Worm (Caenorhabditis elegans) whole organism, L4 larva: ENCODE data around the gene nucb-1.

Source experiments
- F37D6.2 ChIP-seq: sonication (generic microtip); optimal IDR thresholded peaks from 2 replicates; lab custom pipeline; 2016; ENCODE audit warnings: mild to moderate bottlenecking, missing genetic modification characterization, missing compliant biosample characterization
- F44E2.7 ChIP-seq: fragments of 200-800 bp; sonication (Bioruptor generic); IDR thresholded peaks from 2 replicates; pipeline ENCODE4 v2.1.2; 2022; ENCODE audit warnings: missing genetic modification characterization, missing compliant biosample characterization
- R02D3.7 ChIP-seq: fragments of 150-350 bp; sonication (generic microtip); optimal IDR thresholded peaks from 3 replicates; lab custom pipeline; 2014; ENCODE audit warnings: missing biosample characterization, missing genetic modification characterization
- T20F7.1 ChIP-seq: fragments of 200-800 bp; sonication (Bioruptor generic); optimal IDR thresholded peaks from 2 replicates; lab custom pipeline; 2018; ENCODE audit warnings: mild to moderate bottlenecking, missing genetic modification characterization, missing compliant biosample characterization
- T26A8.4 ChIP-seq: fragments of 200-800 bp; sonication (Bioruptor generic); IDR thresholded peaks from 2 replicates; pipeline ENCODE4 v1.3.6; 2022; ENCODE audit warnings: missing genetic modification characterization, missing compliant biosample characterization
- Y48G9A.11 ChIP-seq: fragments of 200-800 bp; sonication (Bioruptor generic); IDR thresholded peaks from 2 replicates; pipeline ENCODE4 v1.3.6; 2022; ENCODE audit warnings: missing genetic modification reagents, missing genetic modification characterization, missing compliant biosample characterization
- aha-1 ChIP-seq: fragments of 150-350 bp; peaks from one replicate; lab custom pipeline; 2014; ENCODE audit warnings: missing biosample characterization, missing genetic modification characterization
- ceh-28 ChIP-seq: fragments of 150-350 bp; optimal IDR thresholded peaks from 2 replicates; lab custom pipeline; 2014; ENCODE audit warnings: missing biosample characterization, missing genetic modification reagents, missing genetic modification characterization
- ceh-62 ChIP-seq: sonication (generic microtip); optimal IDR thresholded peaks from 2 replicates; lab custom pipeline; 2017; ENCODE audit warnings: missing biosample characterization, missing genetic modification characterization
- ctbp-1 ChIP-seq: fragments of 200-800 bp; sonication (Bioruptor generic); IDR thresholded peaks from 2 replicates; pipeline ENCODE4 v1.3.6; 2022; ENCODE audit warnings: missing genetic modification reagents, missing genetic modification characterization, missing compliant biosample characterization
- daf-16 ChIP-seq, 3 experiments: sonication (generic microtip); optimal IDR thresholded peaks; 2 replicates each; lab custom pipeline; 2016 to 2017; ENCODE audit warnings: missing genetic modification characterization in 3 of 3, missing genetic modification reagents in 3 of 3, mild to moderate bottlenecking in 2 of 3, missing compliant biosample characterization in 2 of 3, missing biosample characterization in 1 of 3, moderate library complexity in 1 of 3
- dmd-8 ChIP-seq: fragments of 200-800 bp; sonication (Bioruptor generic); IDR thresholded peaks from 2 replicates; pipeline ENCODE4 v1.3.6; 2022; ENCODE audit warnings: missing genetic modification characterization, missing compliant biosample characterization
- dmd-9 ChIP-seq: fragments of 200-800 bp; sonication (Bioruptor generic); IDR thresholded peaks from 2 replicates; pipeline ENCODE4 v1.3.6; 2022; ENCODE audit warnings: missing genetic modification reagents, missing genetic modification characterization, missing compliant biosample characterization
- dpl-1 ChIP-seq: fragments of 150-350 bp; optimal IDR thresholded peaks from 2 replicates; lab custom pipeline; 2014; ENCODE audit warnings: missing biosample characterization, missing genetic modification reagents, missing genetic modification characterization
- duxl-1 ChIP-seq: sonication (generic microtip); optimal IDR thresholded peaks from 2 replicates; lab custom pipeline; 2016; ENCODE audit warnings: mild to moderate bottlenecking, missing genetic modification characterization, moderate library complexity, missing compliant biosample characterization; ENCODE audit not compliant: poor library complexity
- dve-1 ChIP-seq: sonication (generic microtip); optimal IDR thresholded peaks from 2 replicates; lab custom pipeline; 2017; ENCODE audit warnings: antibody characterized with exemption, mild to moderate bottlenecking, missing genetic modification characterization, missing compliant biosample characterization; ENCODE audit not compliant: insufficient read depth
- egl-43 ChIP-seq: fragments of 200-800 bp; sonication (Bioruptor generic); IDR thresholded peaks from 2 replicates; pipeline ENCODE4 v1.3.6; 2022; ENCODE audit warnings: missing genetic modification reagents, missing genetic modification characterization, missing compliant biosample characterization
- fos-1 ChIP-seq: fragments of 150-350 bp; optimal IDR thresholded peaks from 2 replicates; lab custom pipeline; 2014; ENCODE audit warnings: missing biosample characterization, missing genetic modification characterization
- hif-1 ChIP-seq, 2 experiments: sonication (generic microtip); optimal IDR thresholded peaks; 2 replicates each; lab custom pipeline; 2016 to 2017; ENCODE audit warnings: missing compliant biosample characterization in 2 of 2, missing genetic modification characterization in 2 of 2, missing genetic modification reagents in 2 of 2, missing genotype in 2 of 2, mild to moderate bottlenecking in 1 of 2
- hlh-11 ChIP-seq: fragments of 200-800 bp; sonication (Bioruptor generic); optimal IDR thresholded peaks from 2 replicates; lab custom pipeline; 2018; ENCODE audit warnings: mild to moderate bottlenecking, missing genetic modification characterization, missing compliant biosample characterization
- hlh-30 ChIP-seq: sonication (generic microtip); optimal IDR thresholded peaks from 2 replicates; lab custom pipeline; 2017; ENCODE audit warnings: antibody characterized with exemption, mild to moderate bottlenecking, missing genetic modification characterization, missing compliant biosample characterization; ENCODE audit not compliant: insufficient read depth
- hmg-1.1 ChIP-seq: fragments of 200-800 bp; sonication (Bioruptor generic); IDR thresholded peaks from 2 replicates; pipeline ENCODE4 v1.3.6; 2022; ENCODE audit warnings: missing genetic modification reagents, missing genetic modification characterization, missing compliant biosample characterization
- lim-7 ChIP-seq: fragments of 200-800 bp; sonication (Bioruptor generic); IDR thresholded peaks from 2 replicates; pipeline ENCODE4 v1.3.6; 2022; ENCODE audit warnings: missing genetic modification characterization, missing compliant biosample characterization
- lsy-2 ChIP-seq, 2 experiments: fragments of 150-350 bp in 1 of 2; sonication (generic microtip) in 1 of 2; optimal IDR thresholded peaks; 2 replicates each; lab custom pipeline; 2014 to 2017; ENCODE audit warnings: missing biosample characterization in 2 of 2, missing genetic modification characterization in 2 of 2
- mdl-1 ChIP-seq, 2 experiments: fragments of 150-350 bp in 1 of 2; sonication (generic microtip) in 1 of 2; optimal IDR thresholded peaks; 2 replicates each; lab custom pipeline; 2014 to 2017; ENCODE audit warnings: missing biosample characterization in 2 of 2, missing genetic modification characterization in 2 of 2
- mep-1 ChIP-seq: fragments of 150-350 bp; sonication (generic microtip); optimal IDR thresholded peaks from 3 replicates; lab custom pipeline; 2014; ENCODE audit warnings: missing biosample characterization, missing genetic modification characterization
- mes-2 ChIP-seq: sonication (generic microtip); optimal IDR thresholded peaks from 2 replicates; lab custom pipeline; 2016; ENCODE audit warnings: missing genotype, mild to moderate bottlenecking, missing genetic modification characterization, missing compliant biosample characterization; ENCODE audit not compliant: poor library complexity, severe bottlenecking
- mxl-3 ChIP-seq: fragments of 200-800 bp; sonication (Bioruptor generic); optimal IDR thresholded peaks from 2 replicates; lab custom pipeline; 2018; ENCODE audit warnings: mild to moderate bottlenecking, missing genetic modification characterization, missing compliant biosample characterization
- nhr-10 ChIP-seq: fragments of 150-350 bp; optimal IDR thresholded peaks from 2 replicates; lab custom pipeline; 2014; ENCODE audit warnings: missing biosample characterization, missing genetic modification characterization
- nhr-11 ChIP-seq: fragments of 150-350 bp; optimal IDR thresholded peaks from 2 replicates; lab custom pipeline; 2014; ENCODE audit warnings: missing biosample characterization, missing genetic modification characterization
- nhr-111 ChIP-seq: fragments of 200-800 bp; sonication (Bioruptor generic); optimal IDR thresholded peaks from 2 replicates; lab custom pipeline; 2018; ENCODE audit warnings: mild to moderate bottlenecking, missing genetic modification characterization, missing compliant biosample characterization
- nhr-237 ChIP-seq: sonication (generic microtip); optimal IDR thresholded peaks from 2 replicates; lab custom pipeline; 2017; ENCODE audit warnings: missing biosample characterization, missing genetic modification characterization
- nhr-25 ChIP-seq: sonication (generic microtip); optimal IDR thresholded peaks from 2 replicates; lab custom pipeline; 2017; ENCODE audit warnings: missing genetic modification characterization, mild to moderate bottlenecking, missing compliant biosample characterization, antibody characterized with exemption, moderate library complexity, borderline replicate concordance; ENCODE audit not compliant: insufficient read depth
- nhr-28 ChIP-seq: fragments of 150-350 bp; optimal IDR thresholded peaks from 2 replicates; lab custom pipeline; 2014; ENCODE audit warnings: missing biosample characterization, missing genetic modification characterization
- nhr-41 ChIP-seq: fragments of 200-800 bp; sonication (Bioruptor generic); IDR thresholded peaks from 2 replicates; pipeline ENCODE4 v1.3.6; 2022; ENCODE audit warnings: missing genetic modification reagents, missing genetic modification characterization, missing compliant biosample characterization
- nhr-6 ChIP-seq: fragments of 150-350 bp; optimal IDR thresholded peaks from 2 replicates; lab custom pipeline; 2014; ENCODE audit warnings: missing biosample characterization, missing genetic modification characterization
- nhr-77 ChIP-seq: fragments of 150-350 bp; optimal IDR thresholded peaks from 2 replicates; lab custom pipeline; 2014; ENCODE audit warnings: missing biosample characterization, missing genetic modification characterization
- pha-4 ChIP-seq, 2 experiments: fragments of 150-350 bp in 1 of 2; fragments of 200-800 bp in 1 of 2; sonication (Bioruptor generic) in 1 of 2; IDR thresholded peaks in 1 of 2; optimal IDR thresholded peaks in 1 of 2; 2 replicates each; pipeline versions ENCODE4 v1.3.6 to Lab custom; 2014 to 2022; ENCODE audit warnings: missing genetic modification characterization in 2 of 2, missing genetic modification reagents in 2 of 2, missing biosample characterization in 1 of 2, missing compliant biosample characterization in 1 of 2
- php-3 ChIP-seq: fragments of 200-800 bp; sonication (Bioruptor generic); IDR thresholded peaks from 2 replicates; pipeline ENCODE4 v1.3.6; 2022; ENCODE audit warnings: missing genetic modification reagents, missing genetic modification characterization, missing compliant biosample characterization
- saeg-2 ChIP-seq: fragments of 200-800 bp; sonication (Bioruptor generic); IDR thresholded peaks from 2 replicates; pipeline ENCODE4 v1.3.6; 2022; ENCODE audit warnings: missing genetic modification reagents, missing genetic modification characterization, missing compliant biosample characterization
- sdz-12 ChIP-seq: fragments of 200-800 bp; sonication (Bioruptor generic); optimal IDR thresholded peaks from 2 replicates; lab custom pipeline; 2018; ENCODE audit warnings: mild to moderate bottlenecking, missing genetic modification characterization, missing compliant biosample characterization
- snpc-4 ChIP-seq: fragments of 150-350 bp; optimal IDR thresholded peaks from 2 replicates; lab custom pipeline; 2014; ENCODE audit warnings: missing biosample characterization, missing genetic modification characterization
- tag-97 ChIP-seq: fragments of 200-800 bp; sonication (Bioruptor generic); IDR thresholded peaks from 2 replicates; pipeline ENCODE4 v1.3.6; 2022; ENCODE audit warnings: missing genetic modification characterization, missing compliant biosample characterization
- tra-1 ChIP-seq: fragments of 200-800 bp; sonication (Bioruptor generic); IDR thresholded peaks from 2 replicates; pipeline ENCODE4 v1.3.6; 2022; ENCODE audit warnings: missing genetic modification reagents, missing genetic modification characterization, missing compliant biosample characterization
- unc-39 ChIP-seq: sonication (generic microtip); optimal IDR thresholded peaks from 2 replicates; lab custom pipeline; 2017; ENCODE audit warnings: missing biosample characterization, missing genetic modification characterization
- unc-62 ChIP-seq, 3 experiments: fragments of 150-350 bp in 1 of 3; sonication (generic microtip); optimal IDR thresholded peaks in 2 of 3; peaks in 1 of 3; 1 replicate in 1 of 3; 2 replicates in 2 of 3; lab custom pipeline; 2014 to 2017; ENCODE audit warnings: missing biosample characterization in 3 of 3, missing genetic modification characterization in 3 of 3, missing genetic modification reagents in 3 of 3, missing genotype in 1 of 3
- zfp-2 ChIP-seq: sonication (generic microtip); optimal IDR thresholded peaks from 2 replicates; lab custom pipeline; 2016; ENCODE audit warnings: mild to moderate bottlenecking, missing genetic modification characterization, missing compliant biosample characterization
- zfp-3 ChIP-seq: fragments of 200-800 bp; sonication (Bioruptor generic); conservative IDR thresholded peaks from 2 replicates; pipeline ENCODE4 v1.3.6; 2022; ENCODE audit warnings: missing genetic modification reagents, missing genetic modification characterization, missing compliant biosample characterization
- ztf-11 ChIP-seq: fragments of 150-350 bp; optimal IDR thresholded peaks from 2 replicates; lab custom pipeline; 2014; ENCODE audit warnings: missing biosample characterization, missing genetic modification characterization

nucb-1 gene

ce11 chrX:10197204-10197756 lies at the start of gene nucb-1:
Gene nucb-1 (plus strand): TSS chrX:10197706.
- TF ChIP-seq sdz-12 (GFP tag; lab: Kevin White, UChicago): no peak
- TF ChIP-seq mes-2 (tag; lab: Kevin White, UChicago): peak; percentile 81
- peak; percentile 78 for TF ChIP-seq hlh-30
- TF ChIP-seq dve-1: peak; percentile 79
- TF ChIP-seq nhr-11 (tag; lab: Kevin White, UChicago): peak; percentile 72
- TF ChIP-seq ceh-62 (tag; lab: Kevin White, UChicago): no peak
- TF ChIP-seq hmg-1.1: peak; percentile 62
- TF ChIP-seq fos-1 (tag; lab: Kevin White, UChicago): no peak
- TF ChIP-seq T26A8.4: peak; percentile 39; the same call in 1 of the 2 replicates
- TF ChIP-seq F44E2.7: no peak
- TF ChIP-seq dmd-8 (GFP tag; lab: Robert Waterston, UW): no peak
- no peak for TF ChIP-seq nhr-41 (GFP tag; lab: Robert Waterston, UW)
- peak in 1 of 2 experiments; percentile 28 for TF ChIP-seq mdl-1 (tag; optimal IDR thresholded peaks at IDR 0.05; lab: Kevin White, UChicago)
- TF ChIP-seq zfp-2 (tag; lab: Kevin White, UChicago): no peak
- peak; percentile 78 for TF ChIP-seq nhr-28
- TF ChIP-seq mxl-3 (GFP tag; lab: Kevin White, UChicago): peak; percentile 60
- no peak for TF ChIP-seq php-3 (GFP tag; lab: Robert Waterston, UW)
- TF ChIP-seq Y48G9A.11 (GFP tag; lab: Robert Waterston, UW): no peak
- TF ChIP-seq duxl-1: peak; percentile 28
- TF ChIP-seq hif-1 (tag; optimal IDR thresholded peaks at IDR 0.05; lab: Kevin White, UChicago): peak in 1 of 2 experiments; percentile 37
- no peak for TF ChIP-seq nhr-111 (GFP tag; lab: Kevin White, UChicago)
- TF ChIP-seq mep-1 (tag; lab: Kevin White, UChicago): peak; percentile 90
- no peak for TF ChIP-seq F37D6.2 (tag; lab: Kevin White, UChicago)
- TF ChIP-seq zfp-3 (GFP tag; lab: Robert Waterston, UW): no peak
- no peak for TF ChIP-seq tra-1
- TF ChIP-seq nhr-237 (tag; lab: Kevin White, UChicago): no peak
- no peak for TF ChIP-seq dmd-9 (GFP tag; lab: Robert Waterston, UW)
- peak; percentile 59 for TF ChIP-seq R02D3.7
- TF ChIP-seq saeg-2: no peak
- TF ChIP-seq ceh-28 (tag; lab: Kevin White, UChicago): no peak
- no peak for TF ChIP-seq egl-43 (GFP tag; lab: Robert Waterston, UW)
- no peak for TF ChIP-seq ctbp-1 (GFP tag; lab: Robert Waterston, UW)
- peak; percentile 72 for TF ChIP-seq hlh-11
- TF ChIP-seq unc-62 (GFP tag; optimal IDR thresholded peaks at IDR 0.05 in 1 of 2; lab: Kevin White, UChicago): peak in 1 of 2 experiments; percentile 88
- no peak for TF ChIP-seq unc-62 (tag; optimal IDR thresholded peaks at IDR 0.05; lab: Kevin White, UChicago)
- peak; percentile 41 for TF ChIP-seq dpl-1 (GFP tag; lab: Kevin White, UChicago)
- peak; percentile 82 for TF ChIP-seq nhr-6 (tag; lab: Kevin White, UChicago)
- TF ChIP-seq daf-16 (GFP tag; optimal IDR thresholded peaks at IDR 0.05; lab: Kevin White, UChicago): no peak
- TF ChIP-seq daf-16 (tag; optimal IDR thresholded peaks at IDR 0.05; lab: Kevin White, UChicago): peak; percentile 50
- TF ChIP-seq snpc-4 (tag; lab: Kevin White, UChicago): no peak
- TF ChIP-seq nhr-25 (tag; lab: Kevin White, UChicago): peak; percentile 39
- peak; percentile 59 for TF ChIP-seq aha-1 (tag; lab: Kevin White, UChicago)
- TF ChIP-seq unc-39: no peak
- no peak for TF ChIP-seq nhr-10 (tag; lab: Kevin White, UChicago)
- peak; percentile 15 to 90 for TF ChIP-seq lsy-2 (tag; optimal IDR thresholded peaks at IDR 0.05; lab: Kevin White, UChicago)
- no peak for TF ChIP-seq tag-97
- no peak for TF ChIP-seq pha-4 (GFP tag; IDR thresholded peaks at IDR 0.05; lab: Robert Waterston, UW)
- peak; percentile 66 for TF ChIP-seq pha-4 (tag; optimal IDR thresholded peaks at IDR 0.05; lab: Kevin White, UChicago)
- no peak for TF ChIP-seq lim-7 (GFP tag; lab: Robert Waterston, UW)
- no peak for TF ChIP-seq ztf-11 (tag; lab: Kevin White, UChicago)
- TF ChIP-seq T20F7.1 (GFP tag; lab: Kevin White, UChicago): peak; percentile 98
- TF ChIP-seq nhr-77 (tag; lab: Kevin White, UChicago): peak; percentile 69
